Fruit fly (Drosophila melanogaster) whole organism, embryonic: Measurements from ENCODE around the gene CG6574.

Experiments
- Ada2b ChIP-seq: fragments of 200-800 bp; sonication (Bioruptor generic); IDR thresholded peaks from 2 replicates; pipeline ENCODE4 v1.3.6; 2022; ENCODE audit warnings: missing biosample characterization, missing genetic modification characterization
- Awh ChIP-seq: fragments of 200-800 bp; sonication (Bioruptor generic); IDR thresholded peaks from 2 replicates; pipeline ENCODE4, ENCODE4 v1.3.6; 2022; ENCODE audit warnings: missing biosample characterization, missing genetic modification characterization
- B-H2 ChIP-seq: fragments of 200-800 bp; sonication (Bioruptor generic); optimal IDR thresholded peaks from 2 replicates; lab custom pipeline; 2018; ENCODE audit warnings: missing biosample characterization, mild to moderate bottlenecking, missing genetic modification characterization
- BtbVII ChIP-seq: fragments of 200-800 bp; sonication (Bioruptor generic); optimal IDR thresholded peaks from 3 replicates; lab custom pipeline; 2017; ENCODE audit warnings: missing biosample characterization, mild to moderate bottlenecking, missing genetic modification characterization
- CG10209 ChIP-seq: fragments of 200-800 bp; sonication (Bioruptor generic); optimal IDR thresholded peaks from 3 replicates; lab custom pipeline; 2017; ENCODE audit warnings: missing biosample characterization, mild to moderate bottlenecking, missing genetic modification characterization, missing genetic modification reagents
- CG10431 ChIP-seq: fragments of 200-800 bp; sonication (Bioruptor generic); optimal IDR thresholded peaks from 3 replicates; lab custom pipeline; 2018; ENCODE audit warnings: missing biosample characterization, mild to moderate bottlenecking, missing genetic modification characterization
- CG10654 ChIP-seq: fragments of 200-800 bp; sonication (Bioruptor generic); optimal IDR thresholded peaks from 2 replicates; lab custom pipeline; 2016; ENCODE audit warnings: missing biosample characterization, missing genetic modification characterization
- CG12155 ChIP-seq: fragments of 200-800 bp; sonication (Bioruptor generic); optimal IDR thresholded peaks from 3 replicates; lab custom pipeline; 2016; ENCODE audit warnings: missing biosample characterization, missing genetic modification characterization
- CG12391 ChIP-seq: fragments of 200-800 bp; sonication (Bioruptor generic); optimal IDR thresholded peaks from 3 replicates; lab custom pipeline; 2018; ENCODE audit warnings: missing biosample characterization, mild to moderate bottlenecking, missing genetic modification characterization, moderate library complexity
- CG12942 ChIP-seq: fragments of 200-800 bp; sonication (Bioruptor generic); optimal IDR thresholded peaks from 3 replicates; lab custom pipeline; 2016; ENCODE audit warnings: missing biosample characterization, missing genetic modification characterization
- CG13775 ChIP-seq: fragments of 200-800 bp; sonication (Bioruptor generic); optimal IDR thresholded peaks from 3 replicates; lab custom pipeline; 2017; ENCODE audit warnings: missing biosample characterization, mild to moderate bottlenecking, missing genetic modification characterization
- CG15073 ChIP-seq: fragments of 200-800 bp; sonication (Bioruptor generic); optimal IDR thresholded peaks from 2 replicates; lab custom pipeline; 2016; ENCODE audit warnings: missing biosample characterization, missing genetic modification characterization
- CG15601 ChIP-seq: fragments of 200-800 bp; sonication (Bioruptor generic); optimal IDR thresholded peaks from 3 replicates; lab custom pipeline; 2019; ENCODE audit warnings: missing biosample characterization, mild to moderate bottlenecking, missing genetic modification characterization, moderate library complexity
- CG1602 ChIP-seq: fragments of 200-800 bp; sonication (Bioruptor generic); optimal IDR thresholded peaks from 3 replicates; lab custom pipeline; 2016; ENCODE audit warnings: missing biosample characterization, missing genetic modification characterization
- CG17359 ChIP-seq: fragments of 200-800 bp; sonication (Bioruptor generic); optimal IDR thresholded peaks from 3 replicates; lab custom pipeline; 2018; ENCODE audit warnings: missing biosample characterization, mild to moderate bottlenecking, missing genetic modification characterization, moderate library complexity
- CG17361 ChIP-seq: fragments of 200-800 bp; sonication (Bioruptor generic); IDR thresholded peaks from 3 replicates; pipeline ENCODE4 v1.3.6; 2022; ENCODE audit warnings: missing biosample characterization, missing genetic modification characterization
- CG18262 ChIP-seq: fragments of 200-800 bp; optimal IDR thresholded peaks from 3 replicates; lab custom pipeline; 2019; ENCODE audit warnings: missing biosample characterization, mild to moderate bottlenecking, missing genetic modification characterization, moderate library complexity
- CG18764 ChIP-seq: fragments of 200-800 bp; sonication (Bioruptor generic); optimal IDR thresholded peaks from 3 replicates; lab custom pipeline; 2016; ENCODE audit warnings: missing biosample characterization, missing genetic modification characterization
- CG2120 ChIP-seq: fragments of 200-800 bp; sonication (Bioruptor generic); optimal IDR thresholded peaks from 3 replicates; lab custom pipeline; 2016; ENCODE audit warnings: missing biosample characterization, missing genetic modification characterization
- CG2202 ChIP-seq: fragments of 200-800 bp; sonication (Bioruptor generic); optimal IDR thresholded peaks from 2 replicates; lab custom pipeline; 2018; ENCODE audit warnings: missing biosample characterization, mild to moderate bottlenecking, missing genetic modification characterization
- CG2712 ChIP-seq: fragments of 200-800 bp; optimal IDR thresholded peaks from 3 replicates; lab custom pipeline; 2019; ENCODE audit warnings: missing biosample characterization, mild to moderate bottlenecking, missing genetic modification characterization, moderate library complexity
- CG3281 ChIP-seq: fragments of 200-800 bp; sonication (Bioruptor generic); optimal IDR thresholded peaks from 3 replicates; lab custom pipeline; 2017; ENCODE audit warnings: missing biosample characterization, mild to moderate bottlenecking, missing genetic modification characterization
- CG42726 ChIP-seq: fragments of 200-800 bp; sonication (Bioruptor generic); IDR thresholded peaks from 2 replicates; pipeline ENCODE4 v1.3.6; 2022; ENCODE audit warnings: missing biosample characterization, missing genetic modification characterization; ENCODE audit not compliant: partially characterized antibody
- CG4282 ChIP-seq: fragments of 200-800 bp; sonication (Bioruptor generic); optimal IDR thresholded peaks from 2 replicates; lab custom pipeline; 2016; ENCODE audit warnings: missing biosample characterization, missing genetic modification characterization
- CG4424 ChIP-seq: fragments of 200-800 bp; sonication (Bioruptor generic); optimal IDR thresholded peaks from 3 replicates; lab custom pipeline; 2016; ENCODE audit warnings: missing biosample characterization, missing genetic modification characterization
- CG5245 ChIP-seq: fragments of 200-800 bp; sonication (Bioruptor generic); optimal IDR thresholded peaks from 3 replicates; lab custom pipeline; 2016; ENCODE audit warnings: missing biosample characterization, missing genetic modification characterization
- CG5953 ChIP-seq: fragments of 200-800 bp; sonication (Bioruptor generic); IDR thresholded peaks from 2 replicates; pipeline ENCODE4 v1.3.6; 2022; ENCODE audit warnings: missing biosample characterization, missing genetic modification characterization
- CG6765 ChIP-seq: fragments of 200-800 bp; sonication (Bioruptor generic); optimal IDR thresholded peaks from 3 replicates; lab custom pipeline; 2017; ENCODE audit warnings: missing biosample characterization, mild to moderate bottlenecking, missing genetic modification characterization
- CG6791 ChIP-seq: fragments of 200-800 bp; sonication (Bioruptor generic); IDR thresholded peaks from 3 replicates; pipeline ENCODE4 v1.3.6; 2022; ENCODE audit warnings: missing biosample characterization, missing genetic modification characterization; ENCODE audit not compliant: partially characterized antibody
- CG7556 ChIP-seq: fragments of 200-800 bp; sonication (Bioruptor generic); optimal IDR thresholded peaks from 2 replicates; lab custom pipeline; 2017; ENCODE audit warnings: missing biosample characterization, mild to moderate bottlenecking, missing genetic modification characterization
- CG7928 ChIP-seq: fragments of 200-800 bp; sonication (Bioruptor generic); optimal IDR thresholded peaks from 2 replicates; lab custom pipeline; 2017; ENCODE audit warnings: missing biosample characterization, mild to moderate bottlenecking, missing genetic modification characterization
- CHES-1-like ChIP-seq: fragments of 200-800 bp; sonication (Bioruptor generic); optimal IDR thresholded peaks from 2 replicates; lab custom pipeline; 2016; ENCODE audit warnings: missing biosample characterization, missing genetic modification characterization
- CoRest ChIP-seq: fragments of 200-800 bp; sonication (Bioruptor generic); optimal IDR thresholded peaks from 3 replicates; lab custom pipeline; 2018; ENCODE audit warnings: missing biosample characterization, mild to moderate bottlenecking, missing genetic modification characterization, moderate library complexity
- D ChIP-seq, 2 experiments: fragments of 200-800 bp in 1 of 2; fragments of >200 bp in 1 of 2; sonication (Bioruptor generic) in 1 of 2; optimal IDR thresholded peaks; 2 replicates in 1 of 2; 3 replicates in 1 of 2; lab custom pipeline; 2017; ENCODE audit warnings: mild to moderate bottlenecking in 1 of 2, missing biosample characterization in 1 of 2, missing genetic modification characterization in 1 of 2, missing genetic modification reagents in 1 of 2
- Hand ChIP-seq: fragments of 200-800 bp; sonication (Bioruptor generic); optimal IDR thresholded peaks from 2 replicates; lab custom pipeline; 2017; ENCODE audit warnings: mild to moderate bottlenecking, missing biosample characterization, missing genetic modification reagents, missing genetic modification characterization
- Hr78 ChIP-seq, 2 experiments: fragments of 200-800 bp in 1 of 2; fragments of >200 bp in 1 of 2; sonication (Bioruptor generic) in 1 of 2; optimal IDR thresholded peaks; 2 replicates each; lab custom pipeline; 2017 to 2019; ENCODE audit warnings: missing biosample characterization in 2 of 2, missing genetic modification characterization in 2 of 2, mild to moderate bottlenecking in 1 of 2, moderate library complexity in 1 of 2
- Lim3 ChIP-seq: fragments of 200-800 bp; sonication (Bioruptor generic); IDR thresholded peaks from 2 replicates; pipeline ENCODE4 v1.3.6; 2022; ENCODE audit warnings: missing biosample characterization, missing genetic modification characterization
- Meics ChIP-seq: fragments of 200-800 bp; sonication (Bioruptor generic); optimal IDR thresholded peaks from 2 replicates; lab custom pipeline; 2017; ENCODE audit warnings: missing biosample characterization, mild to moderate bottlenecking, missing genetic modification characterization
- Mrtf ChIP-seq: fragments of 200-800 bp; sonication (Bioruptor generic); IDR thresholded peaks from 3 replicates; pipeline ENCODE4 v1.3.6; 2022; ENCODE audit warnings: missing biosample characterization, missing genetic modification characterization
- Sox100B ChIP-seq: fragments of 200-800 bp; sonication (Bioruptor generic); optimal IDR thresholded peaks from 3 replicates; lab custom pipeline; 2018; ENCODE audit warnings: missing biosample characterization, mild to moderate bottlenecking, missing genetic modification characterization
- abd-A ChIP-seq: fragments of 200-800 bp; sonication (Bioruptor generic); optimal IDR thresholded peaks from 3 replicates; lab custom pipeline; 2019; ENCODE audit warnings: missing biosample characterization, mild to moderate bottlenecking, missing genetic modification characterization, moderate library complexity
- ara ChIP-seq: fragments of 200-800 bp; sonication (Bioruptor generic); IDR thresholded peaks from 2 replicates; pipeline ENCODE4 v1.3.6; 2022; ENCODE audit warnings: missing biosample characterization, missing genetic modification characterization
- bbx ChIP-seq: fragments of 200-800 bp; sonication (Bioruptor generic); IDR thresholded peaks from 2 replicates; pipeline ENCODE4 v1.3.6; 2022; ENCODE audit warnings: missing biosample characterization, missing genetic modification characterization; ENCODE audit not compliant: partially characterized antibody
- bigmax ChIP-seq: fragments of 200-800 bp; sonication (Bioruptor generic); optimal IDR thresholded peaks from 2 replicates; lab custom pipeline; 2018; ENCODE audit warnings: missing biosample characterization, mild to moderate bottlenecking, missing genetic modification characterization
- cg ChIP-seq: fragments of 200-800 bp; sonication (Bioruptor generic); optimal IDR thresholded peaks from 3 replicates; lab custom pipeline; 2019; ENCODE audit warnings: missing biosample characterization, mild to moderate bottlenecking, missing genetic modification characterization, moderate library complexity
- lola ChIP-seq, 3 experiments: fragments of >200 bp in 2 of 3; fragments of 200-800 bp in 1 of 3; sonication (Bioruptor generic) in 1 of 3; optimal IDR thresholded peaks; 2 replicates each; lab custom pipeline; 2017 to 2019; ENCODE audit warnings: missing biosample characterization in 3 of 3, missing genetic modification characterization in 3 of 3, mild to moderate bottlenecking in 1 of 3, moderate library complexity in 1 of 3
- tup ChIP-seq: fragments of 200-800 bp; sonication (Bioruptor generic); optimal IDR thresholded peaks from 2 replicates; lab custom pipeline; 2016; ENCODE audit warnings: missing biosample characterization, mild to moderate bottlenecking, missing genetic modification characterization, moderate library complexity
- wdn ChIP-seq: fragments of 200-800 bp; sonication (Bioruptor generic); IDR thresholded peaks from 2 replicates; pipeline ENCODE4 v1.3.6; 2022; ENCODE audit warnings: missing biosample characterization, missing genetic modification characterization

Gene CG6574

dm6 chr3R:10884031-10884677 lies 21.4 kb upstream of the CG6574 start (continued):
- TF ChIP-seq CG10209, result peak; percentile 58
- TF ChIP-seq CG10431 (GFP tag; lab: Kevin White, UChicago), result no peak
- TF ChIP-seq CG18262 (tag; lab: Kevin White, UChicago), result peak; percentile 64
- TF ChIP-seq Ada2b (GFP tag; lab: Robert Waterston, UW), result peak; percentile 75
- TF ChIP-seq CG17359 (tag; lab: Kevin White, UChicago), result peak; percentile 88
- TF ChIP-seq D (optimal IDR thresholded peaks at IDR 0.05; lab: Kevin White, UChicago), result no peak
- peak; percentile 19 for TF ChIP-seq D (GFP tag; optimal IDR thresholded peaks at IDR 0.05; lab: Kevin White, UChicago)
- TF ChIP-seq CG17361, result peak; percentile 69
- peak; percentile 89 for TF ChIP-seq Awh (GFP tag; lab: Robert Waterston, UW)
- no peak for TF ChIP-seq CG42726
- peak; percentile 44; the same call in 1 of the 2 replicates for TF ChIP-seq Lim3 (GFP tag; lab: Robert Waterston, UW)
- TF ChIP-seq CG12391 (tag; lab: Kevin White, UChicago), result peak; percentile 60
- TF ChIP-seq CG4424 (GFP tag; lab: Kevin White, UChicago), result peak; percentile 69
- TF ChIP-seq CG2120 (GFP tag; lab: Kevin White, UChicago), result peak; percentile 75
- no peak for TF ChIP-seq CG2202 (tag; lab: Kevin White, UChicago)
- TF ChIP-seq CG10654, result peak; percentile 31
- no peak for TF ChIP-seq B-H2
- TF ChIP-seq CG2712 (tag; lab: Kevin White, UChicago), result peak; percentile 78
- TF ChIP-seq Meics (GFP tag; lab: Kevin White, UChicago), result peak; percentile 84
- no peak for TF ChIP-seq CHES-1-like
- TF ChIP-seq Sox100B (GFP tag; lab: Kevin White, UChicago), result peak; percentile 76
- TF ChIP-seq CG1602 (GFP tag; lab: Kevin White, UChicago), result peak; percentile 19
- TF ChIP-seq CG15601, result no peak
- TF ChIP-seq CG3281, result peak; percentile 87
- peak; percentile 16 for TF ChIP-seq Hand (GFP tag; lab: Kevin White, UChicago)
- 0 out of 2 replicates have a peak, but pooled peaks have one; percentile 50 for TF ChIP-seq CG5953 (GFP tag; lab: Robert Waterston, UW)
- no peak for TF ChIP-seq CG4282 (GFP tag; lab: Kevin White, UChicago)
- peak; percentile 77; the same call in 2 of the 3 replicates for TF ChIP-seq Mrtf (GFP tag; lab: Robert Waterston, UW)
- peak; percentile 73 for TF ChIP-seq BtbVII
- TF ChIP-seq bigmax (GFP tag; lab: Kevin White, UChicago), result no peak
- peak; percentile 82 for TF ChIP-seq abd-A (tag; lab: Kevin White, UChicago)
- no peak for TF ChIP-seq CG15073 (GFP tag; lab: Kevin White, UChicago)
- TF ChIP-seq tup (GFP tag; lab: Kevin White, UChicago), result peak; percentile 39
- TF ChIP-seq CoRest (tag; lab: Kevin White, UChicago), result peak; percentile 71
- TF ChIP-seq CG18764 (GFP tag; lab: Kevin White, UChicago), result peak; percentile 45
- TF ChIP-seq lola (GFP tag; optimal IDR thresholded peaks at IDR 0.05; lab: Kevin White, UChicago), result no peak
- peak; percentile 1 for TF ChIP-seq CG12942
- peak; percentile 21 for TF ChIP-seq CG12155 (GFP tag; lab: Kevin White, UChicago)
- peak; percentile 39 for TF ChIP-seq CG7928 (GFP tag; lab: Kevin White, UChicago)
- peak; percentile 19 for TF ChIP-seq CG6765 (GFP tag; lab: Kevin White, UChicago)
- TF ChIP-seq Hr78 (GFP tag; optimal IDR thresholded peaks at IDR 0.05; lab: Kevin White, UChicago), result peak in 1 of 2 experiments; percentile 21
- peak; percentile 11 for TF ChIP-seq CG13775 (GFP tag; lab: Kevin White, UChicago)
- peak; percentile 42 for TF ChIP-seq CG5245 (GFP tag; lab: Kevin White, UChicago)
- no peak for TF ChIP-seq CG6791
- peak; percentile 75 for TF ChIP-seq wdn (GFP tag; lab: Robert Waterston, UW)
- TF ChIP-seq CG7556 (GFP tag; lab: Kevin White, UChicago), result peak; percentile 60
- TF ChIP-seq ara, result peak; percentile 59; the same call in 1 of the 2 replicates
- TF ChIP-seq cg (GFP tag; lab: Kevin White, UChicago), result peak; percentile 3
- no peak for TF ChIP-seq bbx (GFP tag; lab: Robert Waterston, UW)
